Worm (Caenorhabditis elegans): ENCODE measurements around the gene znf-474.

The znf-474 gene

DNA sequence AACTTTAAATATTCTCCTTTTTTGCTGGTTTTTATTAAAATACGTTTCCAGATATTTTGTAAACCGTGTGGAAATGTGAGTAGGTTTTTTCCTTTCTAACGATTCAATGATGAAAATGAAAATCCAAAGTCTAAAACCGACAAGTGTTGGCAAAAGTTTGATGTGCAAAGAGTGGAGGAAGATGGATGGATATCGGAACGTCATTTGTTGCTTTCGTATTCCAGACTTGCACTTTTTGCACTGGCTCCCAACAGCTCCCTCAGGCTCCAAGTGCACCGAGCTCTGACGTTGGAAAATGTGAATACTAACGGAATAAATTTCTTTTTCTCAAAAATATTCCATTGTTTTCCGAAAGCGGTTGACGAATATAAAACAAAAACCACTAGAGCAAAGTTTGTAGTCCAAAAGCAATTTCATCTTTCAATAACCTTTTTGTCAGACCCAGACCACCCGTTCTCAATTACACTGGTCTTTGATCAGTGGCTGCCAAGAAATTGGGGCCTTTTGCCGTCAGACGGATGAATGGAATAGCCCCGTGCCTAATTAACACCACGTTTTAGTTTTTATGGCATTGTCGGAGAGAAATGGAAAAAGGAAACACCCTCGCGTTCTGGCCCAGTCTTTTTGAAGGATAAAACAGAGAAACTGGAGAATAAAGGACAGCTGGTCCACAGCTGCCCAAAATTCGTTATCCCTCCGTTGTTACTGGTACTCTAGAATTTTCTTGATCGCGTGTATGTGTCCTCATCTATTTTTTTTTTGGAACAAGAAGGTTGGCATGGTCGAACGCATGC lies 33.2 kb downstream of the znf-474 start (continued):
- TF ChIP-seq rnt-1 (tag; optimal IDR thresholded peaks at IDR 0.05): peak; percentile 24
- TF ChIP-seq lin-14 (GFP tag; optimal IDR thresholded peaks at IDR 0.05): peak; percentile 58
- TF ChIP-seq pqm-1 (tag; optimal IDR thresholded peaks at IDR 0.05): no peak
- no peak for TF ChIP-seq nhr-84 (tag; optimal IDR thresholded peaks at IDR 0.05)
- TF ChIP-seq nhr-90 (tag; optimal IDR thresholded peaks at IDR 0.05; ENCODE audit: poor library complexity): no peak

DNA sequence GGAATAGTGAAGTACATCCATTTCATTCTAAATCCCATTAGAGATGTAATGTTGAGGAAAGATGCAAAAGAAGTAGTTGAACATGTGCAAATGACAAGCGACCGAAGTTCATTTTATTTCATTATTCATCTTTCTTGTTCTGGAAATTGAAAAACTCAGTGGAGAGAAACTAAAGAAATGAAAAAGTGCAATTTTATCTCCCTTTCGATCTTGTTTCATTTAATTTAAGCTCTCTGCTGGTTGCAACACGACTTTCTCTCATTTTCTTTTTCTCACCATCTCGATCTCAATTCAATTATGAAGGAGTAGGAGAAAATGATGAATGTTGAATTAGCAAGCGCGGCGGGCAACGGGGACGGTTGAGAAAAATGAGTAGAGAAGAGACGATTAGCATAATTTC lies 34.7 kb downstream of the znf-474 start:
- TF ChIP-seq sptf-1 (tag; optimal IDR thresholded peaks at IDR 0.05) (no peak), ceh-63 (GFP tag; optimal IDR thresholded peaks at IDR 0.05) (no peak), lin-13 (GFP tag; optimal IDR thresholded peaks at IDR 0.05) (no peak), Y116A8C.19 (tag; optimal IDR thresholded peaks at IDR 0.05; ENCODE audit: borderline replicate concordance) (no peak), lin-35 (GFP tag; optimal IDR thresholded peaks at IDR 0.05) (no peak), lsy-2 (tag; optimal IDR thresholded peaks at IDR 0.05) (peak in 1 of 2 experiments; percentile 33), efl-1 (optimal IDR thresholded peaks at IDR 0.05) (no peak), efl-1 (GFP tag; optimal IDR thresholded peaks at IDR 0.05 in 1 of 2) (no peak), C04F5.9 (tag; optimal IDR thresholded peaks at IDR 0.05) (no peak), unc-62 (GFP tag; optimal IDR thresholded peaks at IDR 0.05) (no peak), sox-4 (tag; optimal IDR thresholded peaks at IDR 0.05) (no peak), swsn-7 (tag; optimal IDR thresholded peaks at IDR 0.05) (peak; percentile 23), lir-3 (tag; optimal IDR thresholded peaks at IDR 0.05; ENCODE audit: poor library complexity) (peak; percentile 3), nhr-11 (tag; optimal IDR thresholded peaks at IDR 0.05) (no peak), ceh-90 (tag; optimal IDR thresholded peaks at IDR 0.05) (no peak), isw-1 (GFP tag; IDR thresholded peaks at IDR 0.05) (no peak), tbx-2 (tag; optimal IDR thresholded peaks at IDR 0.05) (peak; percentile 28), ces-1 (GFP tag; optimal IDR thresholded peaks at IDR 0.05) (peak; percentile 7), ceh-82 (tag; optimal IDR thresholded peaks at IDR 0.05) (no peak), lin-39 (tag; optimal IDR thresholded peaks at IDR 0.05) (no peak), mep-1 (tag; optimal IDR thresholded peaks at IDR 0.05) (peak; percentile 45), rnt-1 (tag; optimal IDR thresholded peaks at IDR 0.05) (no peak), fkh-8 (tag; optimal IDR thresholded peaks at IDR 0.05) (no peak), grh-1 (GFP tag; IDR thresholded peaks at IDR 0.05) (no peak), unc-86 (tag; optimal IDR thresholded peaks at IDR 0.05) (no peak), pag-3 (tag; optimal IDR thresholded peaks at IDR 0.05; ENCODE audit: borderline replicate concordance, insufficient read depth) (no peak), sup-37 (GFP tag; optimal IDR thresholded peaks at IDR 0.05) (no peak), zag-1 (tag; optimal IDR thresholded peaks at IDR 0.05) (no peak), lin-14 (GFP tag; optimal IDR thresholded peaks at IDR 0.05) (peak; percentile 74), mdl-1 (tag; optimal IDR thresholded peaks at IDR 0.05) (no peak), dsc-1 (tag; optimal IDR thresholded peaks at IDR 0.05) (peak; percentile 1), nhr-47 (tag; optimal IDR thresholded peaks at IDR 0.05) (peak; percentile 2), nhr-71 (tag; optimal IDR thresholded peaks at IDR 0.05) (peak; percentile 23), mef-2 (tag; optimal IDR thresholded peaks at IDR 0.05) (no peak), elt-3 (tag; optimal IDR thresholded peaks at IDR 0.05) (no peak), snu-23 (GFP tag; optimal IDR thresholded peaks at IDR 0.05) (no peak), pqm-1 (tag; optimal IDR thresholded peaks at IDR 0.05) (no peak), C34B4.2 (tag; optimal IDR thresholded peaks at IDR 0.05) (no peak), blmp-1 (tag; optimal IDR thresholded peaks at IDR 0.05) (peak; percentile 70)

Measured in whole organism, L1 larva.